Worm (Caenorhabditis elegans) whole organism, mixed stage, embryonic: Measurements from ENCODE around the gene unc-61.

Source experiments
- M03D4.4 ChIP-seq: sonication (generic microtip); optimal IDR thresholded peaks from 2 replicates; lab custom pipeline; 2017; ENCODE audit warnings: mild to moderate bottlenecking, missing genetic modification characterization, missing compliant biosample characterization
- bed-3 ChIP-seq: fragments of 200-800 bp; sonication (Bioruptor generic); optimal IDR thresholded peaks from 3 replicates; lab custom pipeline; 2018; ENCODE audit warnings: mild to moderate bottlenecking, missing genetic modification characterization, moderate library complexity, missing compliant biosample characterization
- blmp-1 ChIP-seq: fragments of 150-350 bp; optimal IDR thresholded peaks from 2 replicates; lab custom pipeline; 2014; ENCODE audit warnings: missing biosample characterization, missing genetic modification characterization
- ceh-39 ChIP-seq: fragments of 150-350 bp; optimal IDR thresholded peaks from 2 replicates; lab custom pipeline; 2014; ENCODE audit warnings: missing biosample characterization, missing genetic modification characterization
- ceh-43 ChIP-seq: fragments of 200-800 bp; sonication (Bioruptor generic); optimal IDR thresholded peaks from 2 replicates; lab custom pipeline; 2018; ENCODE audit warnings: mild to moderate bottlenecking, missing genetic modification characterization, moderate library complexity, missing compliant biosample characterization
- ceh-83 ChIP-seq: fragments of 200-800 bp; sonication (Bioruptor generic); optimal IDR thresholded peaks from 2 replicates; lab custom pipeline; 2018; ENCODE audit warnings: mild to moderate bottlenecking, missing genetic modification characterization, missing compliant biosample characterization
- ces-1 ChIP-seq: fragments of 150-350 bp; optimal IDR thresholded peaks from 2 replicates; lab custom pipeline; 2014; ENCODE audit warnings: missing biosample characterization, missing genetic modification reagents, missing genetic modification characterization
- cnd-1 ChIP-seq: fragments of 200-800 bp; sonication (Bioruptor generic); optimal IDR thresholded peaks from 2 replicates; lab custom pipeline; 2018; ENCODE audit warnings: mild to moderate bottlenecking, missing genetic modification characterization, missing compliant biosample characterization
- drap-1 ChIP-seq: fragments of 200-800 bp; sonication (Bioruptor generic); optimal IDR thresholded peaks from 3 replicates; lab custom pipeline; 2018; ENCODE audit warnings: mild to moderate bottlenecking, missing genetic modification characterization, missing compliant biosample characterization
- elt-3 ChIP-seq: fragments of 150-350 bp; optimal IDR thresholded peaks from 2 replicates; lab custom pipeline; 2014; ENCODE audit warnings: missing biosample characterization, missing genetic modification characterization
- flh-1 ChIP-seq: fragments of 200-800 bp; sonication (Bioruptor generic); optimal IDR thresholded peaks from 2 replicates; lab custom pipeline; 2018; ENCODE audit warnings: mild to moderate bottlenecking, missing genetic modification characterization, moderate library complexity, missing compliant biosample characterization
- ham-2 ChIP-seq: fragments of 200-800 bp; sonication (Bioruptor generic); optimal IDR thresholded peaks from 2 replicates; lab custom pipeline; 2018; ENCODE audit warnings: mild to moderate bottlenecking, missing genetic modification characterization, missing compliant biosample characterization
- hlh-1 ChIP-seq: fragments of 150-350 bp; optimal IDR thresholded peaks from 2 replicates; lab custom pipeline; 2014; ENCODE audit warnings: missing biosample characterization, missing genetic modification reagents, missing genetic modification characterization
- lin-13 ChIP-seq: fragments of 150-350 bp; optimal IDR thresholded peaks from 2 replicates; lab custom pipeline; 2014; ENCODE audit warnings: missing biosample characterization, missing genetic modification characterization
- lin-32 ChIP-seq: fragments of 200-800 bp; sonication (Bioruptor generic); optimal IDR thresholded peaks from 2 replicates; lab custom pipeline; 2018; ENCODE audit warnings: mild to moderate bottlenecking, missing genetic modification characterization, missing compliant biosample characterization
- lsy-2 ChIP-seq: fragments of 150-350 bp; optimal IDR thresholded peaks from 2 replicates; lab custom pipeline; 2014; ENCODE audit warnings: missing biosample characterization, missing genetic modification characterization
- mab-5 ChIP-seq: fragments of 150-350 bp; optimal IDR thresholded peaks from 2 replicates; lab custom pipeline; 2014; ENCODE audit warnings: missing biosample characterization, missing genetic modification characterization
- mep-1 ChIP-seq: fragments of 150-350 bp; optimal IDR thresholded peaks from 2 replicates; lab custom pipeline; 2017; ENCODE audit warnings: missing biosample characterization, missing genetic modification reagents, missing genetic modification characterization, inconsistent platforms
- mls-2 ChIP-seq: sonication (generic microtip); optimal IDR thresholded peaks from 2 replicates; lab custom pipeline; 2016; ENCODE audit warnings: mild to moderate bottlenecking, missing genetic modification characterization, moderate library complexity, missing compliant biosample characterization
- nhr-12 ChIP-seq: fragments of 150-350 bp; optimal IDR thresholded peaks from 2 replicates; lab custom pipeline; 2014; ENCODE audit warnings: missing biosample characterization, missing genetic modification characterization
- nhr-2 ChIP-seq: fragments of 150-350 bp; optimal IDR thresholded peaks from 2 replicates; lab custom pipeline; 2014; ENCODE audit warnings: missing biosample characterization, missing genetic modification characterization
- nhr-237 ChIP-seq: fragments of 150-350 bp; optimal IDR thresholded peaks from 2 replicates; lab custom pipeline; 2014; ENCODE audit warnings: missing biosample characterization, missing genetic modification characterization
- nhr-28 ChIP-seq: fragments of 150-350 bp; optimal IDR thresholded peaks from 2 replicates; lab custom pipeline; 2014; ENCODE audit warnings: missing biosample characterization, missing genetic modification characterization
- nhr-76 ChIP-seq: sonication (generic microtip); optimal IDR thresholded peaks from 2 replicates; lab custom pipeline; 2017; ENCODE audit warnings: missing biosample characterization, missing genetic modification characterization
- pha-4 ChIP-seq: fragments of 150-350 bp; optimal IDR thresholded peaks from 2 replicates; lab custom pipeline; 2018; ENCODE audit warnings: missing biosample characterization, missing genetic modification reagents, missing genetic modification characterization
- sem-2 ChIP-seq: fragments of 200-800 bp; sonication (Bioruptor generic); optimal IDR thresholded peaks from 2 replicates; lab custom pipeline; 2018; ENCODE audit warnings: mild to moderate bottlenecking, missing genetic modification characterization, missing compliant biosample characterization
- snpc-4 ChIP-seq: fragments of 150-350 bp; optimal IDR thresholded peaks from 2 replicates; lab custom pipeline; 2014; ENCODE audit warnings: missing biosample characterization, missing genetic modification characterization
- sptf-1 ChIP-seq: sonication (generic microtip); optimal IDR thresholded peaks from 2 replicates; lab custom pipeline; 2017; ENCODE audit warnings: mild to moderate bottlenecking, missing genetic modification characterization, moderate library complexity, missing compliant biosample characterization
- unc-120 ChIP-seq: sonication (generic microtip); optimal IDR thresholded peaks from 2 replicates; lab custom pipeline; 2017; ENCODE audit warnings: missing genetic modification characterization, missing compliant biosample characterization; ENCODE audit not compliant: poor library complexity, severe bottlenecking
- unc-39 ChIP-seq: fragments of 150-350 bp; optimal IDR thresholded peaks from 2 replicates; lab custom pipeline; 2014; ENCODE audit warnings: missing biosample characterization, missing genetic modification characterization
- unc-62 ChIP-seq: fragments of 150-350 bp; optimal IDR thresholded peaks from 2 replicates; lab custom pipeline; 2014; ENCODE audit warnings: missing biosample characterization, missing genetic modification reagents, missing genetic modification characterization
- zip-8 ChIP-seq: fragments of 150-350 bp; optimal IDR thresholded peaks from 2 replicates; lab custom pipeline; 2014; ENCODE audit warnings: missing biosample characterization, missing genetic modification characterization
- ztf-11 ChIP-seq: fragments of 150-350 bp; optimal IDR thresholded peaks from 2 replicates; lab custom pipeline; 2014; ENCODE audit warnings: missing biosample characterization, missing genetic modification characterization

unc-61 gene

ce11 chrV:14687106-14687964 lies 46.7 kb downstream of the unc-61 start:
- TF ChIP-seq cnd-1 (tag; lab: Kevin White, UChicago) (peak; percentile 20), ceh-83 (GFP tag; lab: Kevin White, UChicago) (no peak)

- no peak for TF ChIP-seq zip-8 (tag; lab: Kevin White, UChicago)
- TF ChIP-seq nhr-237 (tag; lab: Kevin White, UChicago) = no peak
- TF ChIP-seq nhr-12 (tag; lab: Kevin White, UChicago) = no peak
- TF ChIP-seq unc-39 = no peak
- TF ChIP-seq hlh-1 (tag; lab: Kevin White, UChicago) = no peak
- TF ChIP-seq ceh-39 (tag; lab: Kevin White, UChicago) = no peak
- TF ChIP-seq nhr-76 (tag; lab: Kevin White, UChicago) = no peak
- no peak for TF ChIP-seq snpc-4 (tag; lab: Kevin White, UChicago)
- no peak for TF ChIP-seq ham-2 (GFP tag; lab: Kevin White, UChicago)
- no peak for TF ChIP-seq pha-4 (tag; lab: Kevin White, UChicago)
- TF ChIP-seq, all 35 proteins: peak for 0
Measured at ce11 chrV:14686231-14687105, 47.6 kb downstream of the unc-61 start.

DNA sequence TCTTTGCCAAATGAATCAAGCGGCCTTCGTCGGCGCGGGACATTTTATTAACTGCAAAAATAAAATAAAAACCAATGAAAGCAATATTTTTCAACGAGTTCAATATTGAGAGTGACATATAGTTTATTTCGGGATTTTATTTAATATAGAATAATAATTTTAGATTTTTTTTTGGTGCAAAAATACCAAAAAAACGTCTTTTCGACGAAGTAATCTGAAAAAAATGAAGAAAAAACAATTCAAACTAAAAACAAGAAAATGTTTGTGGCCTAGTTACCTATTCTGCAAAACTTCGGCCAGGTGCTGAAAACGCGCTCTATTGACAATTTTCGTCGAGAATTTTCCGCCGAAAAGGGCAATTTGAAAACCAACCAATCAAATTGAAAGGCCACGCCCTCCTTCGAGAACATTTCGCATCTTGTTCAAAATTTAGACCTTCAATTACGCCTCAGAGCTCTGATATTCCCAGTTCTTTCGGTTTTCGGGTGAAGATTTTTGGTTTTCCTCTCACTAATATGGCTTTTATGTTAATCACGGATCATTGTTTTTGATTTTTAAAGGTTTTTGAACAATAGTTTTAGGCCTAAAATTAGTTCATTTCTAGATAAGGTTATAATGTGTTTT lies 48.5 kb downstream of the unc-61 start, which contains the start of gene C47E8.4:
C47E8.4 (minus strand) TSS at position 51 of the 624 bp plus-strand sequence.
- peak; percentile 28 for TF ChIP-seq ceh-43
- no peak for TF ChIP-seq nhr-76 (tag; lab: Kevin White, UChicago)
- peak; percentile 36 for TF ChIP-seq ztf-11
- peak; percentile 50 for TF ChIP-seq elt-3
- TF ChIP-seq nhr-237 (tag; lab: Kevin White, UChicago) = peak; percentile 97
- peak; percentile 99 for TF ChIP-seq ces-1 (GFP tag; lab: Kevin White, UChicago)
- no peak for TF ChIP-seq sem-2
- TF ChIP-seq blmp-1 (tag; lab: Kevin White, UChicago) = peak; percentile 0
- TF ChIP-seq drap-1 (GFP tag; lab: Kevin White, UChicago) = peak; percentile 86
- TF ChIP-seq unc-39 = no peak
- no peak for TF ChIP-seq lin-32
- TF ChIP-seq nhr-12 (tag; lab: Kevin White, UChicago) = no peak
- TF ChIP-seq lin-13 = peak; percentile 98
- TF ChIP-seq lsy-2 (tag; lab: Kevin White, UChicago) = peak; percentile 92
- TF ChIP-seq ham-2 (GFP tag; lab: Kevin White, UChicago) = no peak
- peak; percentile 83 for TF ChIP-seq sptf-1 (tag; lab: Kevin White, UChicago)
- peak; percentile 58 for TF ChIP-seq mls-2
- TF ChIP-seq flh-1 (GFP tag; lab: Kevin White, UChicago) = no peak
- peak; percentile 92 for TF ChIP-seq unc-120 (tag; lab: Kevin White, UChicago)
- TF ChIP-seq unc-62 = peak; percentile 92
- peak; percentile 73 for TF ChIP-seq ceh-83 (GFP tag; lab: Kevin White, UChicago)
- peak; percentile 56 for TF ChIP-seq bed-3 (GFP tag; lab: Kevin White, UChicago)
- TF ChIP-seq nhr-2 (tag; lab: Kevin White, UChicago) = peak; percentile 62
- peak; percentile 65 for TF ChIP-seq cnd-1 (tag; lab: Kevin White, UChicago)
- TF ChIP-seq nhr-28 (tag; lab: Kevin White, UChicago) = no peak
- no peak for TF ChIP-seq mab-5 (tag; lab: Kevin White, UChicago)
- TF ChIP-seq pha-4 (tag; lab: Kevin White, UChicago) = peak; percentile 97
- peak; percentile 91 for TF ChIP-seq ceh-39 (tag; lab: Kevin White, UChicago)
- no peak for TF ChIP-seq M03D4.4 (tag; lab: Kevin White, UChicago)
- TF ChIP-seq mep-1 (tag; lab: Kevin White, UChicago) = peak; percentile 99
- TF ChIP-seq hlh-1 (tag; lab: Kevin White, UChicago) = peak; percentile 72
- TF ChIP-seq, all 35 proteins: peak for 21
